Worm (Caenorhabditis elegans): ENCODE results near the gene cyn-9.
A peak's percentile ranks its signal among the peaks of the same experiment; 100 is the strongest.

cyn-9 gene

DNA sequence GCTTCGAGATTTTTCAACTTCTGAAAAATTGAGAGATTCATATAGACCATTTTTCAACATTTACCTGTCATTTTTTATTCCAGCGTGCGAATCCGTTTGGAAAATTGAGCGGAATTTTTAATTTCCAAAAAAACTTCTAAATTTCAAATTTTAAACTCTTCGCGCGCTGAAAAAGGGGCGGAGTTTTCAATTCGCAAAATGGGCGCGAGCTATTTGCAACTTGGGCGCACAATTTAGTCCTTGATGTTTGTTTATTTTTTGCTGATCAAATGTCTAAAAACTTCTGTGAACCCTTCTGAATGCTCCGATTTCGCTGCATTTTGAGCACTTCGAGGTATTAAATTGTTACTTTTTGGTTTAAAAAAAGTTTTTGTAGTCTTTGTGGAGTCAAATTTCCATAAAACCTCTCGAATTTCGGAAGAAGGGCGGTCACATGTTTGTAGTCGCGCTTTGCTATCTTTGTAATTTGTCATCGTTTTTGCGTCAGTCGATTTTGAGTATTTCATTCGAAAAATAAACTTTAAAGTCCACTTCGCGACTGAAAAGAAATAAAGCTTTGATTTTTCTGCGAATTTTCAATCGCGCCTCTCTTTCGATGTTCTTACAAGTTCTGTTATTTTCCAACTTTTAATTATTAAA lies 48.6 kb downstream of the cyn-9 start, which contains the start of the genes madf-8 and gsr-1:
madf-8 (minus strand) TSS at position 156 of the 639 bp plus-strand sequence.
gsr-1 (plus strand) TSS at position 231 of the 639 bp plus-strand sequence.
- TF ChIP-seq ceh-6 (GFP tag; optimal IDR thresholded peaks at IDR 0.05), result no peak
- TF ChIP-seq ref-2 (tag; optimal IDR thresholded peaks at IDR 0.05), result no peak
- TF ChIP-seq ceh-18 (tag; optimal IDR thresholded peaks at IDR 0.05), result peak; percentile 9
- peak; percentile 1 for TF ChIP-seq rnt-1 (tag; optimal IDR thresholded peaks at IDR 0.05)
- TF ChIP-seq ceh-31 (tag; optimal IDR thresholded peaks at IDR 0.05), result peak; percentile 42
- no peak for TF ChIP-seq ceh-22 (tag; optimal IDR thresholded peaks at IDR 0.05)
- TF ChIP-seq ceh-34 (tag; optimal IDR thresholded peaks at IDR 0.05), result peak; percentile 21
- peak; percentile 0 for TF ChIP-seq elt-2 (tag; optimal IDR thresholded peaks at IDR 0.05)

ce11 chrIII:3650266-3650665 lies 49.2 kb downstream of the cyn-9 start:
- TF ChIP-seq unc-3 (GFP tag; conservative IDR thresholded peaks at IDR 0.05) (no peak), unc-3 (tag; optimal IDR thresholded peaks at IDR 0.05) (no peak), madf-2 (tag; optimal IDR thresholded peaks at IDR 0.05) (no peak)

DNA sequence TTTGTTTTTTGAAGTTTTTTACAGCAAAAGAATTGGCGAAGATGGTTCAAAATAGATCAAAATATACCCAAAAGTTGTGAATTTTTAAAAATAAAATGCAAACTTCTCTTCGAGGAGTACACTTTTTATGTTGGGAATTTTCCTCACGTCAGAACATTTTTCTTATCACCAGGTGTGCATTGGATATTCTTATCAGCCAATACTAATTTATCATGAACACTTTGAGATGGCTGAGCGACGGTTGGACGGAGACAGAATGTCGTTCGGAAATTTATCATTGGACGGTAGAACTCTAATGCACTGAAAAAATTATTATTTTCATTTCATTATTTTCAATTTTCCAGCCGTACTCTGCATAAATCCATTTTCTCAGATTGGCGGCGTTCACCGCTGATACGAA lies 50.1 kb downstream of the cyn-9 start:
- no peak for TF ChIP-seq nfya-1 (tag; optimal IDR thresholded peaks at IDR 0.05)
- no peak for TF ChIP-seq T23F11.4 (GFP tag; optimal IDR thresholded peaks at IDR 0.05)
- no peak for TF ChIP-seq C08G9.2 (tag; optimal IDR thresholded peaks at IDR 0.05)
- no peak for TF ChIP-seq eyg-1 (tag; optimal IDR thresholded peaks at IDR 0.05)
- peak; percentile 75 for TF ChIP-seq elt-2 (tag; optimal IDR thresholded peaks at IDR 0.05)
- no peak for TF ChIP-seq K02D7.2 (tag; optimal IDR thresholded peaks at IDR 0.05)

All from whole organism, late embryonic.